Fruit fly (Drosophila melanogaster): Measurements from ENCODE around the gene CG9953.

Gene CG9953

dm6 chr3L:6963792-6964487 is 5.5 kb upstream of the CG9953 start (continued):
- TF ChIP-seq CG10431 (GFP tag; optimal IDR thresholded peaks at IDR 0.05) (no peak), ab (GFP tag; optimal IDR thresholded peaks at IDR 0.05) (peak; percentile 44), ATbp (GFP tag; optimal IDR thresholded peaks at IDR 0.05) (peak; percentile 76), fd96Cb (tag; optimal IDR thresholded peaks at IDR 0.05) (peak; percentile 85), CG43689 (GFP tag; IDR thresholded peaks at IDR 0.05) (0 out of 2 replicates have a peak, but pooled peaks have one; percentile 30), bigmax (GFP tag; optimal IDR thresholded peaks at IDR 0.05) (no peak), CG9609 (GFP tag; optimal IDR thresholded peaks at IDR 0.05) (peak; percentile 63), mirr (GFP tag; optimal IDR thresholded peaks at IDR 0.05) (peak; percentile 16), Dad (GFP tag; optimal IDR thresholded peaks at IDR 0.05) (peak; percentile 22), CG14050 (GFP tag; IDR thresholded peaks at IDR 0.05) (peak; percentile 66; the same call in 2 of the 3 replicates), CG12071 (GFP tag; optimal IDR thresholded peaks at IDR 0.05) (peak; percentile 73), salm (tag; optimal IDR thresholded peaks at IDR 0.05) (peak; percentile 46), CG8944 (GFP tag; optimal IDR thresholded peaks at IDR 0.05) (peak; percentile 79), Asciz (GFP tag; optimal IDR thresholded peaks at IDR 0.05) (peak; percentile 65), bsh (GFP tag; optimal IDR thresholded peaks at IDR 0.05) (peak; percentile 61 to 91), az2 (GFP tag; optimal IDR thresholded peaks at IDR 0.05) (peak; percentile 85), z (GFP tag; IDR thresholded peaks at IDR 0.05) (no peak), disco-r (GFP tag; optimal IDR thresholded peaks at IDR 0.05) (peak; percentile 1), CG8388 (GFP tag; optimal IDR thresholded peaks at IDR 0.05) (peak; percentile 84), CG4730 (GFP tag; IDR thresholded peaks at IDR 0.05) (peak; percentile 51; the same call in 1 of the 2 replicates), CTCF (GFP tag; optimal IDR thresholded peaks at IDR 0.05) (no peak), Mrtf (GFP tag; IDR thresholded peaks at IDR 0.05) (peak; percentile 77), zf30C (GFP tag; optimal IDR thresholded peaks at IDR 0.05) (peak; percentile 90), wek (GFP tag; optimal IDR thresholded peaks at IDR 0.05) (peak; percentile 70), CG12769 (tag; optimal IDR thresholded peaks at IDR 0.05) (peak; percentile 88), CG13894 (tag; optimal IDR thresholded peaks at IDR 0.05) (peak; percentile 8), nau (GFP tag; optimal IDR thresholded peaks at IDR 0.05) (peak; percentile 44), shn (GFP tag; optimal IDR thresholded peaks at IDR 0.05) (peak; percentile 68), br (optimal IDR thresholded peaks at IDR 0.05) (no peak), CG4404 (GFP tag; IDR thresholded peaks at IDR 0.05) (peak; percentile 55), CG7271 (tag; optimal IDR thresholded peaks at IDR 0.05) (no peak), CG17802 (tag; optimal IDR thresholded peaks at IDR 0.05) (peak; percentile 49), Aef1 (GFP tag; IDR thresholded peaks at IDR 0.05) (peak; percentile 72), gt (GFP tag; IDR thresholded peaks at IDR 0.05) (no peak), caup (GFP tag; optimal IDR thresholded peaks at IDR 0.05; ENCODE audit: severe bottlenecking) (peak; percentile 48), unpg (GFP tag; optimal IDR thresholded peaks at IDR 0.05) (peak; percentile 91), Xrp1 (GFP tag; IDR thresholded peaks at IDR 0.05) (peak; percentile 91), CG2199 (GFP tag; IDR thresholded peaks at IDR 0.05) (peak; percentile 78; the same call in 1 of the 3 replicates), zfh1 (GFP tag; IDR thresholded peaks at IDR 0.05) (peak; percentile 78), HLH3B (GFP tag; IDR thresholded peaks at IDR 0.05) (peak; percentile 70; the same call in 1 of the 2 replicates), inv (GFP tag; IDR thresholded peaks at IDR 0.05; ENCODE audit: partially characterized antibody) (no peak), CG11085 (GFP tag; IDR thresholded peaks at IDR 0.05) (0 out of 2 replicates have a peak, but pooled peaks have one; percentile 48), sug (tag; optimal IDR thresholded peaks at IDR 0.05) (no peak), cas (GFP tag; IDR thresholded peaks at IDR 0.05) (no peak), lbe (GFP tag; optimal IDR thresholded peaks at IDR 0.05) (no peak), sna (GFP tag; IDR thresholded peaks at IDR 0.05; ENCODE audit: partially characterized antibody) (no peak), CG8281 (tag; optimal IDR thresholded peaks at IDR 0.05) (peak; percentile 40), nom (GFP tag; optimal IDR thresholded peaks at IDR 0.05) (peak; percentile 39), aop (GFP tag; IDR thresholded peaks at IDR 0.05) (0 out of 2 replicates have a peak, but pooled peaks have one; percentile 2), yki (optimal IDR thresholded peaks at IDR 0.05) (no peak)

Measured in whole organism, embryonic.